Fruit fly (Drosophila melanogaster): ENCODE measurements around the gene CG13771.

CG13771 gene

DNA sequence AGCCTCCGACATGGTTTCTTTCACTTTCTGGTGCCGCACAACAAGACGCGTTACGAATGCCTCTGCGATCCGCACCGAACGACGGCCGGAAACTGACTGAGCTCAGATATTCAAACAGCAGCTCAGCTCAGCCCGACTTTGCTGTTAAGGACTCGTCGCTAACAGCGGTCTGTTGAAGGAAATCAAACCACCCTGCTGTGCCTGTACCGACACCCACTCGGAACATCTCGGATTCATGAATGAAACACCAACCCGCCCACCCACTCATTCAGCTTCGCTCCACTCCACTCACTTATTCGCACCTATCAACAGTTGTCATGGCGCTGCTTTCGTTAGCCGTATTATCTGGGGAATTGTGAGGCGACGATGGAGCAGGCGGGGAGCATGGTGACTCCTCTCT lies 31.1 kb downstream of the CG13771 start, which contains the start of gene Oatp26F:
Gene Oatp26F (minus strand): TSS at position 101 of the 400 bp plus-strand sequence.
- TF ChIP-seq CG7839 (tag; optimal IDR thresholded peaks at IDR 0.05) (no peak), CG33213 (GFP tag; optimal IDR thresholded peaks at IDR 0.05) (no peak), seq (GFP tag; IDR thresholded peaks at IDR 0.05) (no peak), cad (GFP tag; optimal IDR thresholded peaks at IDR 0.05) (no peak), CG7963 (GFP tag; IDR thresholded peaks at IDR 0.05; ENCODE audit: partially characterized antibody) (no peak), Dref (GFP tag; IDR thresholded peaks at IDR 0.05) (0 out of 2 replicates have a peak, but pooled peaks have one; percentile 18), Med (GFP tag) (peak; percentile 54), Bgb (GFP tag; IDR thresholded peaks at IDR 0.05; ENCODE audit: partially characterized antibody) (0 out of 2 replicates have a peak, but pooled peaks have one; percentile 24), Mrtf (GFP tag; IDR thresholded peaks at IDR 0.05) (0 out of 3 replicates have a peak, but pooled peaks have one; percentile 16), B-H2 (GFP tag; optimal IDR thresholded peaks at IDR 0.05) (no peak), sna (GFP tag; IDR thresholded peaks at IDR 0.05; ENCODE audit: partially characterized antibody) (no peak), Ets65A (GFP tag) (peak; percentile 26)

DNA sequence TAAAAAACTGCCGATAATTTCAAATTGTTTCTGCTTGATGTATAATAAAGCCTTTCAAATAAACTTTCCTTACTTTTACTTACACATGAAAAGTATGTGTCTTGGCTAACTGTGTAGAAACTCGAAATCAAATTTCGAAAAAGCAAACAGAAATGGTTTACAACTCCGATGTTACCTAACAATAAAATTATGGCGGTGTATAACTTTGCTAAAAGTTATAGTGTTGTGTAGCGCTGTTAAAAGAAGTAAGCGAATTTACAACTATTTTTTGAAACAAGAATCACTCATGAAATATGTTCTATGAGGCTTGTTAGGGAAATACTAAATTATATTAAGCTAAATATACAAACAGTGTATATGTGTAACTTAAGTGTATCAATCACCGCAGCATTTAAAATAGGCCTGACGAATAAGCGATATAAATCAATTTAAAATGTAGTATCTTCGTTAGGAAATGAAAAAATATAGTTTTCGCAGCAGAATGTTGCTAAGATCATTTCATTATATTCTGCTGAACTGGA lies 40.7 kb downstream of the CG13771 start, which contains the start of gene CG34345:
Gene CG34345 (plus strand): TSS at position 471 of the 521 bp plus-strand sequence.
- TF ChIP-seq bbx (GFP tag; IDR thresholded peaks at IDR 0.05; ENCODE audit: partially characterized antibody) (peak; percentile 78), Sry-δ (GFP tag; optimal IDR thresholded peaks at IDR 0.05) (peak; percentile 31), Dbx (GFP tag; IDR thresholded peaks at IDR 0.05) (peak; percentile 63; the same call in 1 of the 3 replicates), CG4282 (GFP tag; optimal IDR thresholded peaks at IDR 0.05) (no peak), CG2120 (GFP tag; optimal IDR thresholded peaks at IDR 0.05) (peak; percentile 50), CG16813 (GFP tag; IDR thresholded peaks at IDR 0.05; ENCODE audit: partially characterized antibody) (peak; percentile 50; the same call in 2 of the 3 replicates), CG15514 (GFP tag; optimal IDR thresholded peaks at IDR 0.05) (peak; percentile 36), Dp (GFP tag; optimal IDR thresholded peaks at IDR 0.05) (peak; percentile 55), lilli (GFP tag; optimal IDR thresholded peaks at IDR 0.05) (peak; percentile 1), E2f2 (GFP tag; IDR thresholded peaks at IDR 0.05) (peak; percentile 60), CG2199 (GFP tag; IDR thresholded peaks at IDR 0.05) (0 out of 3 replicates have a peak, but pooled peaks have one; percentile 8), CoRest (tag; optimal IDR thresholded peaks at IDR 0.05) (peak; percentile 47), vvl (GFP tag; IDR thresholded peaks at IDR 0.05) (peak; percentile 22; the same call in 1 of the 2 replicates), Abd-B (GFP tag; optimal IDR thresholded peaks at IDR 0.05) (peak; percentile 69), Gsc (GFP tag; IDR thresholded peaks at IDR 0.05) (no peak), CG9932 (GFP tag; IDR thresholded peaks at IDR 0.05) (peak; percentile 31; the same call in 1 of the 2 replicates), CG18619 (GFP tag; optimal IDR thresholded peaks at IDR 0.05) (no peak), cad (GFP tag; optimal IDR thresholded peaks at IDR 0.05) (no peak), Ets65A (GFP tag) (peak; percentile 77), CG12659 (GFP tag; optimal IDR thresholded peaks at IDR 0.05) (peak; percentile 2), Dll (GFP tag; IDR thresholded peaks at IDR 0.05; ENCODE audit: partially characterized antibody) (peak; percentile 59; the same call in 3 of the 4 replicates), toy (GFP tag; IDR thresholded peaks at IDR 0.05) (no peak), HLH54F (GFP tag; optimal IDR thresholded peaks at IDR 0.05) (peak; percentile 13), Bteb2 (GFP tag; optimal IDR thresholded peaks at IDR 0.05) (peak; percentile 13), Dek (tag; optimal IDR thresholded peaks at IDR 0.05) (peak; percentile 58), Hey (tag; optimal IDR thresholded peaks at IDR 0.05) (no peak), CG10462 (GFP tag; optimal IDR thresholded peaks at IDR 0.05) (no peak), CG33557 (GFP tag; optimal IDR thresholded peaks at IDR 0.05) (no peak), so (GFP tag; IDR thresholded peaks at IDR 0.05) (no peak), CG31388 (GFP tag; optimal IDR thresholded peaks at IDR 0.05) (no peak), zfh1 (GFP tag; IDR thresholded peaks at IDR 0.05) (peak; percentile 35; the same call in 1 of the 3 replicates), Max (GFP tag; optimal IDR thresholded peaks at IDR 0.05) (no peak), sob (GFP tag; IDR thresholded peaks at IDR 0.05) (peak; percentile 41; the same call in 1 of the 2 replicates), CG7556 (GFP tag; optimal IDR thresholded peaks at IDR 0.05) (no peak), CG6791 (GFP tag; IDR thresholded peaks at IDR 0.05; ENCODE audit: partially characterized antibody) (peak; percentile 81), CG9817 (tag; optimal IDR thresholded peaks at IDR 0.05) (peak; percentile 4), Hsf (GFP tag; optimal IDR thresholded peaks at IDR 0.05) (peak; percentile 25), zen2 (GFP tag; IDR thresholded peaks at IDR 0.05; ENCODE audit: partially characterized antibody) (peak; percentile 80)
